Fruit fly (Drosophila melanogaster): ENCODE measurements around the gene CG33658.
A peak's percentile ranks its signal among the peaks of the same experiment; 100 is the strongest.

Gene CG33658

dm6 chr3R:24876843-24877457 lies 36.0 kb upstream of the CG33658 start, which contains the start of the genes CG11089 and CG31381 (continued):
- TF ChIP-seq unc-4 (GFP tag; IDR thresholded peaks at IDR 0.05; ENCODE audit: partially characterized antibody): peak; percentile 16; the same call in 1 of the 2 replicates
- TF ChIP-seq CG10209 (GFP tag; optimal IDR thresholded peaks at IDR 0.05): no peak
- TF ChIP-seq Sry-δ (GFP tag; optimal IDR thresholded peaks at IDR 0.05): no peak
- TF ChIP-seq ems (GFP tag; optimal IDR thresholded peaks at IDR 0.05): no peak
- peak; percentile 21 for TF ChIP-seq phol (tag; optimal IDR thresholded peaks at IDR 0.05)
- TF ChIP-seq zfh1 (GFP tag; IDR thresholded peaks at IDR 0.05): no peak
- 0 out of 2 replicates have a peak, but pooled peaks have one; percentile 7 for TF ChIP-seq CG31441 (GFP tag; IDR thresholded peaks at IDR 0.05)
- no peak for TF ChIP-seq sr (GFP tag; IDR thresholded peaks at IDR 0.05)
- TF ChIP-seq CG12659 (GFP tag; optimal IDR thresholded peaks at IDR 0.05): peak; percentile 44
- TF ChIP-seq tin (GFP tag; optimal IDR thresholded peaks at IDR 0.05): no peak
- no peak for TF ChIP-seq CG7372 (GFP tag; IDR thresholded peaks at IDR 0.05)
- TF ChIP-seq CG2199 (GFP tag; IDR thresholded peaks at IDR 0.05): no peak
- peak; percentile 24 for TF ChIP-seq CG7556 (GFP tag; optimal IDR thresholded peaks at IDR 0.05)
- TF ChIP-seq zfh2 (GFP tag; optimal IDR thresholded peaks at IDR 0.05): no peak
- TF ChIP-seq HHEX (GFP tag; optimal IDR thresholded peaks at IDR 0.05): no peak
- TF ChIP-seq CG11456 (GFP tag; IDR thresholded peaks at IDR 0.05): no peak
- no peak for TF ChIP-seq CG10979 (tag; optimal IDR thresholded peaks at IDR 0.05)
- peak; percentile 37 for TF ChIP-seq run (tag; optimal IDR thresholded peaks at IDR 0.05)
- no peak; the same call in 2 of the 3 replicates for TF ChIP-seq CG17361 (GFP tag; IDR thresholded peaks at IDR 0.05)
- TF ChIP-seq gfzf (GFP tag; optimal IDR thresholded peaks at IDR 0.05): no peak
- peak; percentile 84 for TF ChIP-seq scrt (GFP tag; optimal IDR thresholded peaks at IDR 0.05)
- no peak for TF ChIP-seq nerfin-2 (GFP tag; IDR thresholded peaks at IDR 0.05; ENCODE audit: partially characterized antibody)
- no peak for TF ChIP-seq CG17385 (GFP tag; optimal IDR thresholded peaks at IDR 0.05)
- TF ChIP-seq CG12104 (GFP tag; optimal IDR thresholded peaks at IDR 0.05): peak; percentile 38
- no peak for TF ChIP-seq CG6175 (GFP tag; IDR thresholded peaks at IDR 0.05)
- TF ChIP-seq gcm (GFP tag; optimal IDR thresholded peaks at IDR 0.05): no peak
- no peak for TF ChIP-seq NfI (GFP tag; optimal IDR thresholded peaks at IDR 0.05)
- TF ChIP-seq zen2 (GFP tag; IDR thresholded peaks at IDR 0.05; ENCODE audit: partially characterized antibody): no peak
- TF ChIP-seq CG1792 (GFP tag; optimal IDR thresholded peaks at IDR 0.05): no peak
- no peak for TF ChIP-seq tgo (GFP tag; IDR thresholded peaks at IDR 0.05)
- TF ChIP-seq fru (optimal IDR thresholded peaks at IDR 0.05): no peak
- TF ChIP-seq B-H1 (GFP tag; IDR thresholded peaks at IDR 0.05): no peak
- no peak for TF ChIP-seq Lpt (GFP tag; optimal IDR thresholded peaks at IDR 0.05)
- TF ChIP-seq Mrtf (GFP tag; IDR thresholded peaks at IDR 0.05): no peak
- TF ChIP-seq CG17829 (tag; optimal IDR thresholded peaks at IDR 0.05): peak; percentile 39
- no peak for TF ChIP-seq dmrt99B (tag; optimal IDR thresholded peaks at IDR 0.05)
- no peak for TF ChIP-seq crc (GFP tag; optimal IDR thresholded peaks at IDR 0.05)
- no peak for TF ChIP-seq h (optimal IDR thresholded peaks at IDR 0.05)
- TF ChIP-seq CG9215 (GFP tag; IDR thresholded peaks at IDR 0.05): no peak
- no peak for TF ChIP-seq br (optimal IDR thresholded peaks at IDR 0.05)
- TF ChIP-seq aop (GFP tag; IDR thresholded peaks at IDR 0.05): no peak
- TF ChIP-seq lov (optimal IDR thresholded peaks at IDR 0.05): no peak
- TF ChIP-seq lov (GFP tag; IDR thresholded peaks at IDR 0.05): no peak
- TF ChIP-seq CG15601 (tag; optimal IDR thresholded peaks at IDR 0.05): no peak
- no peak for TF ChIP-seq z (GFP tag; IDR thresholded peaks at IDR 0.05)
- no peak for TF ChIP-seq CkIIα-i1 (GFP tag; IDR thresholded peaks at IDR 0.05)
- no peak for TF ChIP-seq CG7963 (GFP tag; IDR thresholded peaks at IDR 0.05; ENCODE audit: partially characterized antibody)
- TF ChIP-seq shn (GFP tag; optimal IDR thresholded peaks at IDR 0.05): no peak
- no peak for TF ChIP-seq CG9817 (tag; optimal IDR thresholded peaks at IDR 0.05)
- no peak for TF ChIP-seq dmrt11E (tag; optimal IDR thresholded peaks at IDR 0.05)
- TF ChIP-seq Ets97D (GFP tag; optimal IDR thresholded peaks at IDR 0.05): peak; percentile 44
- TF ChIP-seq CG17328 (GFP tag; IDR thresholded peaks at IDR 0.05): no peak
- TF ChIP-seq CG5245 (GFP tag; optimal IDR thresholded peaks at IDR 0.05): no peak
